Worm (Caenorhabditis elegans): Measurements from ENCODE around the gene ndab-2.

DNA sequence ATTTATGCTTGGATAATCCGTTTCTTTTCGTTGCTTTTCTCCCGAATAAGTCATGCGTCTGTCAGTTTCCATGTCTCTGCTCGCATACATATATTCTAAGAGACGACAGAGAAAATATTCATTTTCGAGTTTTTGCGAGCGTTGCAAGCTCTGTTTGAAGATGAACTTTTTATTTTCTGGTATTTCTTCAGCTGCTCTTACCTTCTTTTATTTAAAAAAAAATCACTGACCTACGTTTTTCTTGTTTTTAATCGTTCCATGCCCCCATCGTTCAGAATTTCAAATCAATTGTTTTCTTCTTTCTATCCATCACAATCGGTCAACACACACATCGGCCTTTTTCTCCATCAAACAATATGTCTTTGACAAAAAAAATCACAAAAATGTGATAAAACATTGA, 29.9 kb downstream of the ndab-2 start:
- TF ChIP-seq nhr-11 (tag; optimal IDR thresholded peaks at IDR 0.05) (no peak), fkh-10 (GFP tag; optimal IDR thresholded peaks at IDR 0.05) (no peak), unc-62 (GFP tag; optimal IDR thresholded peaks at IDR 0.05) (no peak), nhr-71 (tag; optimal IDR thresholded peaks at IDR 0.05) (no peak), aha-1 (tag; optimal IDR thresholded peaks at IDR 0.05) (no peak), nhr-19 (GFP tag; conservative IDR thresholded peaks at IDR 0.05) (no peak), Y116A8C.19 (tag; optimal IDR thresholded peaks at IDR 0.05; ENCODE audit: borderline replicate concordance) (no peak), alr-1 (tag; optimal IDR thresholded peaks at IDR 0.05; ENCODE audit: borderline replicate concordance) (no peak)

Data from whole organism, L1 larva.